Fruit fly (Drosophila melanogaster) whole organism, embryonic: Measurements from ENCODE around the gene CG32276.

ENCODE experiments used
- CG10462 ChIP-seq: fragments of 200-800 bp; sonication (Bioruptor generic); optimal IDR thresholded peaks from 2 replicates; lab custom pipeline; 2016; ENCODE audit warnings: missing biosample characterization, missing genetic modification characterization
- CG11456 ChIP-seq: fragments of 200-800 bp; sonication (Bioruptor generic); IDR thresholded peaks from 3 replicates; pipeline ENCODE4 v1.3.6; 2022; ENCODE audit warnings: missing biosample characterization, missing genetic modification characterization
- CG12071 ChIP-seq: fragments of 200-800 bp; sonication (Bioruptor generic); optimal IDR thresholded peaks from 3 replicates; lab custom pipeline; 2018; ENCODE audit warnings: missing biosample characterization, mild to moderate bottlenecking, missing genetic modification characterization
- CG12155 ChIP-seq: fragments of 200-800 bp; sonication (Bioruptor generic); optimal IDR thresholded peaks from 3 replicates; lab custom pipeline; 2016; ENCODE audit warnings: missing biosample characterization, missing genetic modification characterization
- CG12391 ChIP-seq: fragments of 200-800 bp; sonication (Bioruptor generic); optimal IDR thresholded peaks from 3 replicates; lab custom pipeline; 2018; ENCODE audit warnings: missing biosample characterization, mild to moderate bottlenecking, missing genetic modification characterization, moderate library complexity
- CG15073 ChIP-seq: fragments of 200-800 bp; sonication (Bioruptor generic); optimal IDR thresholded peaks from 2 replicates; lab custom pipeline; 2016; ENCODE audit warnings: missing biosample characterization, missing genetic modification characterization
- CG17568 ChIP-seq: fragments of 200-800 bp; sonication (Bioruptor generic); optimal IDR thresholded peaks from 2 replicates; lab custom pipeline; 2018; ENCODE audit warnings: missing biosample characterization, mild to moderate bottlenecking, missing genetic modification characterization, moderate library complexity
- CG17912 ChIP-seq: fragments of 200-800 bp; sonication (Bioruptor generic); optimal IDR thresholded peaks from 2 replicates; lab custom pipeline; 2018; ENCODE audit warnings: missing biosample characterization, mild to moderate bottlenecking, missing genetic modification characterization
- CG18599 ChIP-seq: fragments of 200-800 bp; sonication (Bioruptor generic); optimal IDR thresholded peaks from 3 replicates; lab custom pipeline; 2017; ENCODE audit warnings: missing biosample characterization, missing genetic modification characterization, mild to moderate bottlenecking, moderate library complexity, missing genetic modification reagents
- CG2199 ChIP-seq: fragments of 200-800 bp; sonication (Bioruptor generic); IDR thresholded peaks from 3 replicates; pipeline ENCODE4 v1.3.6; 2022; ENCODE audit warnings: missing biosample characterization, missing genetic modification characterization
- CG2202 ChIP-seq: fragments of 200-800 bp; sonication (Bioruptor generic); optimal IDR thresholded peaks from 2 replicates; lab custom pipeline; 2018; ENCODE audit warnings: missing biosample characterization, mild to moderate bottlenecking, missing genetic modification characterization
- CG3726 ChIP-seq: fragments of 200-800 bp; sonication (Bioruptor generic); IDR thresholded peaks from 3 replicates; pipeline ENCODE4, ENCODE4 v1.3.6; 2022; ENCODE audit warnings: missing biosample characterization, missing genetic modification characterization
- CG4328 ChIP-seq: fragments of 200-800 bp; sonication (Bioruptor generic); optimal IDR thresholded peaks from 3 replicates; lab custom pipeline; 2017; ENCODE audit warnings: missing biosample characterization, missing genetic modification reagents, missing genetic modification characterization
- CG6175 ChIP-seq: fragments of 200-800 bp; sonication (Bioruptor generic); IDR thresholded peaks from 3 replicates; pipeline ENCODE4 v1.3.6; 2022; ENCODE audit warnings: missing biosample characterization, missing genetic modification characterization
- CG6272 ChIP-seq: fragments of 200-800 bp; sonication (Bioruptor generic); IDR thresholded peaks from 2 replicates; pipeline ENCODE4 v1.3.6; 2022; ENCODE audit warnings: missing biosample characterization, missing genetic modification characterization
- CG6654 ChIP-seq: fragments of 200-800 bp; sonication (Bioruptor generic); optimal IDR thresholded peaks from 2 replicates; lab custom pipeline; 2017; ENCODE audit warnings: missing biosample characterization, mild to moderate bottlenecking, missing genetic modification characterization
- CG7271 ChIP-seq: fragments of 200-800 bp; sonication (Bioruptor generic); optimal IDR thresholded peaks from 2 replicates; lab custom pipeline; 2018; ENCODE audit warnings: missing biosample characterization, mild to moderate bottlenecking, missing genetic modification characterization, moderate library complexity
- Dad ChIP-seq: fragments of 200-800 bp; sonication (Bioruptor generic); optimal IDR thresholded peaks from 3 replicates; lab custom pipeline; 2016; ENCODE audit warnings: missing biosample characterization, missing genetic modification characterization
- Dfd ChIP-seq, 2 experiments: fragments of >200 bp; optimal IDR thresholded peaks; 2 replicates each; lab custom pipeline; 2017; ENCODE audit warnings: missing biosample characterization in 2 of 2, missing genetic modification characterization in 2 of 2
- Dp ChIP-seq: fragments of 200-800 bp; sonication (Bioruptor generic); optimal IDR thresholded peaks from 2 replicates; lab custom pipeline; 2018; ENCODE audit warnings: missing biosample characterization, mild to moderate bottlenecking, missing genetic modification characterization, moderate library complexity
- Dref ChIP-seq: fragments of 200-800 bp; sonication (Bioruptor generic); IDR thresholded peaks from 2 replicates; pipeline ENCODE4 v1.3.6; 2022; ENCODE audit warnings: missing biosample characterization, missing genetic modification characterization
- Elba2 ChIP-seq: fragments of 200-800 bp; sonication (Bioruptor generic); optimal IDR thresholded peaks from 3 replicates; lab custom pipeline; 2016; ENCODE audit warnings: missing biosample characterization, missing genetic modification characterization
- HHEX ChIP-seq: fragments of 200-800 bp; sonication (Bioruptor generic); optimal IDR thresholded peaks from 3 replicates; lab custom pipeline; 2017; ENCODE audit warnings: missing biosample characterization, mild to moderate bottlenecking, missing genetic modification characterization, missing genetic modification reagents
- Myb ChIP-seq: fragments of 200-800 bp; sonication (Bioruptor generic); optimal IDR thresholded peaks from 2 replicates; lab custom pipeline; 2016; ENCODE audit warnings: missing biosample characterization, missing genetic modification characterization
- NC2α ChIP-seq: fragments of 200-800 bp; sonication (Bioruptor generic); optimal IDR thresholded peaks from 2 replicates; lab custom pipeline; 2016; ENCODE audit warnings: missing biosample characterization, missing genetic modification characterization
- Poxn ChIP-seq: fragments of 200-800 bp; sonication (Bioruptor generic); IDR thresholded peaks from 2 replicates; pipeline ENCODE4 v1.3.6; 2022; ENCODE audit warnings: missing biosample characterization, missing genetic modification characterization
- Spps ChIP-seq: fragments of 200-800 bp; sonication (Bioruptor generic); optimal IDR thresholded peaks from 2 replicates; lab custom pipeline; 2018; ENCODE audit warnings: missing biosample characterization, mild to moderate bottlenecking, missing genetic modification characterization
- ac ChIP-seq: fragments of 200-800 bp; sonication (Bioruptor generic); optimal IDR thresholded peaks from 3 replicates; lab custom pipeline; 2017; ENCODE audit warnings: missing biosample characterization, mild to moderate bottlenecking, missing genetic modification characterization
- ara ChIP-seq: fragments of 200-800 bp; sonication (Bioruptor generic); IDR thresholded peaks from 2 replicates; pipeline ENCODE4 v1.3.6; 2022; ENCODE audit warnings: missing biosample characterization, missing genetic modification characterization
- bbx ChIP-seq: fragments of 200-800 bp; sonication (Bioruptor generic); IDR thresholded peaks from 2 replicates; pipeline ENCODE4 v1.3.6; 2022; ENCODE audit warnings: missing biosample characterization, missing genetic modification characterization; ENCODE audit not compliant: partially characterized antibody
- cad ChIP-seq: fragments of >200 bp; optimal IDR thresholded peaks from 2 replicates; lab custom pipeline; 2017; ENCODE audit warnings: missing biosample characterization, missing genetic modification characterization
- chinmo ChIP-seq: fragments of 200-800 bp; sonication (Bioruptor generic); IDR thresholded peaks from 4 replicates; pipeline ENCODE4 v1.3.6; 2022; ENCODE audit warnings: missing biosample characterization, missing genetic modification characterization; ENCODE audit not compliant: partially characterized antibody
- ci ChIP-seq: fragments of 200-800 bp; sonication (Bioruptor generic); IDR thresholded peaks from 3 replicates; pipeline ENCODE4 v1.3.6; 2022; ENCODE audit warnings: missing biosample characterization, missing genetic modification characterization
- corto ChIP-seq: fragments of 200-800 bp; sonication (Bioruptor generic); optimal IDR thresholded peaks from 2 replicates; lab custom pipeline; 2016; ENCODE audit warnings: missing biosample characterization, mild to moderate bottlenecking, missing genetic modification characterization, moderate library complexity
- hth ChIP-seq: fragments of >200 bp; optimal IDR thresholded peaks from 2 replicates; lab custom pipeline; 2017; ENCODE audit warnings: inconsistent platforms
- lilli ChIP-seq: fragments of 200-800 bp; sonication (Bioruptor generic); optimal IDR thresholded peaks from 3 replicates; lab custom pipeline; 2016; ENCODE audit warnings: missing biosample characterization, missing genetic modification characterization
- lola ChIP-seq, 3 experiments: fragments of >200 bp in 2 of 3; fragments of 200-800 bp in 1 of 3; sonication (Bioruptor generic) in 1 of 3; optimal IDR thresholded peaks; 2 replicates each; lab custom pipeline; 2017 to 2019; ENCODE audit warnings: missing biosample characterization in 3 of 3, missing genetic modification characterization in 3 of 3, mild to moderate bottlenecking in 1 of 3, moderate library complexity in 1 of 3
- mld ChIP-seq: fragments of 200-800 bp; sonication (Bioruptor generic); IDR thresholded peaks from 3 replicates; pipeline ENCODE4 v1.3.6; 2022; ENCODE audit warnings: missing biosample characterization, missing genetic modification characterization; ENCODE audit not compliant: partially characterized antibody
- nerfin-1 ChIP-seq: fragments of 200-800 bp; sonication (Bioruptor generic); optimal IDR thresholded peaks from 3 replicates; lab custom pipeline; 2019; ENCODE audit warnings: missing biosample characterization, mild to moderate bottlenecking, missing genetic modification characterization, moderate library complexity
- pb ChIP-seq: fragments of 200-800 bp; sonication (Bioruptor generic); optimal IDR thresholded peaks from 3 replicates; lab custom pipeline; 2016; ENCODE audit warnings: missing biosample characterization, missing genetic modification characterization
- pfk ChIP-seq: fragments of 200-800 bp; sonication (Bioruptor generic); optimal IDR thresholded peaks from 2 replicates; lab custom pipeline; 2018; ENCODE audit warnings: missing biosample characterization, mild to moderate bottlenecking, missing genetic modification characterization, moderate library complexity
- pum ChIP-seq: fragments of 200-800 bp; sonication (Bioruptor generic); optimal IDR thresholded peaks from 2 replicates; lab custom pipeline; 2016; ENCODE audit warnings: missing biosample characterization, missing genetic modification characterization
- schlank ChIP-seq: fragments of 200-800 bp; sonication (Bioruptor generic); optimal IDR thresholded peaks from 2 replicates; lab custom pipeline; 2018; ENCODE audit warnings: missing biosample characterization, mild to moderate bottlenecking, missing genetic modification characterization
- scrt ChIP-seq: fragments of 200-800 bp; sonication (Bioruptor generic); optimal IDR thresholded peaks from 2 replicates; lab custom pipeline; 2018; ENCODE audit warnings: missing biosample characterization, mild to moderate bottlenecking, missing genetic modification characterization, moderate library complexity
- sens ChIP-seq: fragments of 200-800 bp; sonication (Bioruptor generic); peaks from one replicate; lab custom pipeline; 2016; ENCODE audit warnings: missing biosample characterization, missing genetic modification characterization
- sisA ChIP-seq: fragments of 200-800 bp; sonication (Bioruptor generic); IDR thresholded peaks from 2 replicates; pipeline ENCODE4 v1.3.6; 2022; ENCODE audit warnings: missing biosample characterization, missing genetic modification characterization
- sob ChIP-seq: fragments of 200-800 bp; sonication (Bioruptor generic); IDR thresholded peaks from 2 replicates; pipeline ENCODE4 v1.3.6; 2022; ENCODE audit warnings: missing biosample characterization, missing genetic modification characterization
- ssp ChIP-seq: fragments of 200-800 bp; sonication (Bioruptor generic); IDR thresholded peaks from 2 replicates; pipeline ENCODE4 v1.3.6; 2022; ENCODE audit warnings: missing biosample characterization, missing genetic modification characterization
- sug ChIP-seq: fragments of 200-800 bp; optimal IDR thresholded peaks from 2 replicates; lab custom pipeline; 2019; ENCODE audit warnings: missing biosample characterization, mild to moderate bottlenecking, missing genetic modification characterization, moderate library complexity
- tgo ChIP-seq: fragments of 200-800 bp; sonication (Bioruptor generic); IDR thresholded peaks from 3 replicates; pipeline ENCODE4 v1.3.6; 2022; ENCODE audit warnings: missing biosample characterization, missing genetic modification characterization
- ttk ChIP-seq: fragments of 200-800 bp; sonication (Bioruptor generic); IDR thresholded peaks from 2 replicates; pipeline ENCODE4 v2.1.2; 2022; ENCODE audit warnings: missing biosample characterization, missing genetic modification characterization
- wdn ChIP-seq: fragments of 200-800 bp; sonication (Bioruptor generic); IDR thresholded peaks from 2 replicates; pipeline ENCODE4 v1.3.6; 2022; ENCODE audit warnings: missing biosample characterization, missing genetic modification characterization

Gene CG32276

DNA sequence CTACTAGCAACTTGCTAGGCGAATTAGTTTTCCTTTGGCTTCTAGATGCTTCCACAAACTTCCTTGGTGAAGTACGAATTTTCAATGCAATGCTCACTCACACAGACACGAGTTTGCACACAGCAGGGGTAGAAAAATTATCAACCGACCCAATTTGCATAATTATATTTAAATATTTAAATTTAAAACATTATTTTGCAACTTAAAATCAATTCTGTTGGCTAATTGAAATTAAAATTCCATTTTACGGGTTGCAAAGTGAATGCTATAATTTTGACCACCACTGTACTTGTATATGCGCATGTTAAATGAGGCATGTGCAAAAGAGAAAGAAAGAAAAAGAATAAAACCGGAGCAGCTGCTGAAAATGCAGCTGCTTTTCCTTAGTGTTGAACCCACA lies 4.8 kb downstream of the CG32276 start (continued):
- no peak for TF ChIP-seq Dfd (GFP tag; optimal IDR thresholded peaks at IDR 0.05; lab: Kevin White, UChicago)
- TF ChIP-seq CG12155 (GFP tag; lab: Kevin White, UChicago) = peak; percentile 84
- no peak for TF ChIP-seq chinmo (GFP tag; lab: Robert Waterston, UW)
- TF ChIP-seq CG17912 (GFP tag; lab: Kevin White, UChicago) = no peak
- TF ChIP-seq sens (GFP tag; lab: Kevin White, UChicago) = peak; percentile 96
- TF ChIP-seq Elba2 (GFP tag; lab: Kevin White, UChicago) = peak; percentile 55
- peak; percentile 89 for TF ChIP-seq ac (GFP tag; lab: Kevin White, UChicago)
- TF ChIP-seq CG6175 (GFP tag; lab: Robert Waterston, UW) = peak; percentile 82
- TF ChIP-seq Spps (tag; lab: Kevin White, UChicago) = peak; percentile 89
- peak; percentile 2 for TF ChIP-seq pfk
- peak; percentile 80 for TF ChIP-seq CG10462 (GFP tag; lab: Kevin White, UChicago)
- TF ChIP-seq lilli (GFP tag; lab: Kevin White, UChicago) = peak; percentile 81
- TF ChIP-seq CG6654 (GFP tag; lab: Kevin White, UChicago) = peak; percentile 75
- TF ChIP-seq ssp (GFP tag; lab: Robert Waterston, UW) = peak; percentile 79
- TF ChIP-seq CG15073 (GFP tag; lab: Kevin White, UChicago) = peak; percentile 76
- TF ChIP-seq scrt (GFP tag; lab: Kevin White, UChicago) = peak; percentile 87
- TF ChIP-seq bbx (GFP tag; lab: Robert Waterston, UW) = no peak
- peak; percentile 87 for TF ChIP-seq CG2202
- TF ChIP-seq ara (GFP tag; lab: Robert Waterston, UW) = peak; percentile 93
- TF ChIP-seq nerfin-1 (tag; lab: Kevin White, UChicago) = peak; percentile 82
- TF ChIP-seq CG3726 (GFP tag; lab: Robert Waterston, UW) = peak; percentile 90; the same call in 2 of the 3 replicates
- TF ChIP-seq CG2199 (GFP tag; lab: Robert Waterston, UW) = peak; percentile 94
- TF ChIP-seq sisA (GFP tag; lab: Robert Waterston, UW) = peak; percentile 91
- peak; percentile 73 for TF ChIP-seq wdn (GFP tag; lab: Robert Waterston, UW)
- peak; percentile 81 for TF ChIP-seq CG6272 (GFP tag; lab: Robert Waterston, UW)
- TF ChIP-seq CG18599 (GFP tag; lab: Kevin White, UChicago) = peak; percentile 96
- TF ChIP-seq corto = peak; percentile 93
- TF ChIP-seq CG12391 = peak; percentile 95
- TF ChIP-seq CG11456 (GFP tag; lab: Robert Waterston, UW) = peak; percentile 91
- TF ChIP-seq pb (GFP tag; lab: Kevin White, UChicago) = no peak
- peak; percentile 46 for TF ChIP-seq pum
- peak; percentile 58 for TF ChIP-seq Dad (GFP tag; lab: Kevin White, UChicago)
- no peak for TF ChIP-seq mld
- peak; percentile 93 for TF ChIP-seq tgo (GFP tag; lab: Robert Waterston, UW)
- peak in 1 of 3 experiments; percentile 88 for TF ChIP-seq lola (GFP tag; optimal IDR thresholded peaks at IDR 0.05; lab: Kevin White, UChicago)
- TF ChIP-seq sug (tag; lab: Kevin White, UChicago) = peak; percentile 75
- no peak for TF ChIP-seq hth (lab: Kevin White, UChicago)
- TF ChIP-seq CG4328 (GFP tag; lab: Kevin White, UChicago) = peak; percentile 47
- peak; percentile 91 for TF ChIP-seq ttk
- no peak for TF ChIP-seq CG17568 (GFP tag; lab: Kevin White, UChicago)
- peak; percentile 95 for TF ChIP-seq sob (GFP tag; lab: Robert Waterston, UW)
- TF ChIP-seq Dp (GFP tag; lab: Kevin White, UChicago) = no peak
- TF ChIP-seq NC2α (GFP tag; lab: Kevin White, UChicago) = no peak
- peak; percentile 54; the same call in 1 of the 2 replicates for TF ChIP-seq Poxn
- peak; percentile 91 for TF ChIP-seq CG12071
- no peak for TF ChIP-seq Dref (GFP tag; lab: Robert Waterston, UW)
- TF ChIP-seq cad (GFP tag; lab: Kevin White, UChicago) = no peak
- peak; percentile 94 for TF ChIP-seq HHEX (GFP tag; lab: Kevin White, UChicago)
- TF ChIP-seq ci = peak; percentile 97
- TF ChIP-seq CG7271 = peak; percentile 92
- peak; percentile 68 for TF ChIP-seq schlank (tag; lab: Kevin White, UChicago)
- TF ChIP-seq Myb (GFP tag; lab: Kevin White, UChicago) = peak; percentile 32
